Worm (Caenorhabditis elegans): ENCODE data around the gene ceh-81.

DNA sequence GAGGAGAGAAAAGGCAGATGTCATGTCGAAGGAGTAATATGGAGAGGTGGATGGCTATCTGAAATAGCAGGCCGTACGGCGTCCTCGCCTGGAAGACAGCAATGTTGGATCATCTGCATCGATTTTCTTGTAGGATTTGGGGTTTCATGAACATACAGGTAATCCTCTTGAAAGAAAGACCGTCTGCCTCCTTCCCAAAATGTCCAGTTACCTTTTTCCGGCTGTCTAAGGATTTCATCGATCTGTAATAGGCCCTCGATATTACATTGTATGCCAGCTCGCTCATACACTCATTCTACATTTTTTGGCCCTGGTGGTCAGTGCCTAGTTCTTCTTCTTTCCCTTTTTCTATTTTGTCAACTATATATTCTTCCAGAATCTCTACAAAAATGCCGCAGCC, 7.8 kb upstream of the ceh-81 start, which contains the start of the genes fbxb-5 and btb-8:
- no peak for TF ChIP-seq unc-130 (GFP tag; optimal IDR thresholded peaks at IDR 0.05)
- TF ChIP-seq ceh-44 (GFP tag; IDR thresholded peaks at IDR 0.05), result no peak
- no peak for TF ChIP-seq nhr-11 (tag; optimal IDR thresholded peaks at IDR 0.05)
- TF ChIP-seq egl-27 (tag; optimal IDR thresholded peaks at IDR 0.05), result no peak

Data from whole organism, L4 larva.